Fruit fly (Drosophila melanogaster): ENCODE measurements around the gene ndl.
A peak's percentile ranks its signal among the peaks of the same experiment; 100 is the strongest.

ndl gene

dm6 chr3L:6576709-6577108 lies 26.5 kb downstream of the ndl start (continued):
- TF ChIP-seq CG42726 (GFP tag; IDR thresholded peaks at IDR 0.05; ENCODE audit: partially characterized antibody) (no peak), B-H1 (GFP tag; IDR thresholded peaks at IDR 0.05) (peak; percentile 65), Oli (tag; optimal IDR thresholded peaks at IDR 0.05) (peak; percentile 83), slbo (GFP tag; IDR thresholded peaks at IDR 0.05) (peak; percentile 66), ap (GFP tag; IDR thresholded peaks at IDR 0.05) (0 out of 2 replicates have a peak, but pooled peaks have one; percentile 32), maf-S (GFP tag; optimal IDR thresholded peaks at IDR 0.05) (peak; percentile 7), br (optimal IDR thresholded peaks at IDR 0.05) (no peak), CG12769 (tag; optimal IDR thresholded peaks at IDR 0.05) (peak; percentile 85), BtbVII (GFP tag; optimal IDR thresholded peaks at IDR 0.05) (peak; percentile 49), PHDP (tag; optimal IDR thresholded peaks at IDR 0.05) (peak; percentile 65), Dek (tag; optimal IDR thresholded peaks at IDR 0.05) (no peak), luna (GFP tag; optimal IDR thresholded peaks at IDR 0.05) (no peak), Dfd (GFP tag; optimal IDR thresholded peaks at IDR 0.05) (no peak), CG4854 (GFP tag; optimal IDR thresholded peaks at IDR 0.05) (no peak), ken (GFP tag; IDR thresholded peaks at IDR 0.05) (peak; percentile 63; the same call in 1 of the 3 replicates), eyg (GFP tag; optimal IDR thresholded peaks at IDR 0.05) (peak; percentile 32), CG9876 (GFP tag; optimal IDR thresholded peaks at IDR 0.05) (peak; percentile 34), CG3726 (GFP tag; IDR thresholded peaks at IDR 0.05) (0 out of 3 replicates have a peak, but pooled peaks have one; percentile 19), sens (GFP tag) (peak; percentile 93), pros (GFP tag; optimal IDR thresholded peaks at IDR 0.05) (no peak), CG1647 (GFP tag; optimal IDR thresholded peaks at IDR 0.05) (peak; percentile 29), ro (GFP tag; IDR thresholded peaks at IDR 0.05) (peak; percentile 55; the same call in 1 of the 2 replicates), hth (optimal IDR thresholded peaks at IDR 0.05) (no peak), tll (GFP tag; optimal IDR thresholded peaks at IDR 0.05) (no peak), CG4707 (GFP tag; optimal IDR thresholded peaks at IDR 0.05) (peak; percentile 76), her (GFP tag; optimal IDR thresholded peaks at IDR 0.05) (peak; percentile 54), CG34376 (GFP tag; optimal IDR thresholded peaks at IDR 0.05) (no peak), CG43689 (GFP tag; IDR thresholded peaks at IDR 0.05) (0 out of 2 replicates have a peak, but pooled peaks have one; percentile 28), CG1233 (GFP tag; optimal IDR thresholded peaks at IDR 0.05) (peak; percentile 39), CG15011 (GFP tag; optimal IDR thresholded peaks at IDR 0.05) (peak; percentile 27), CG6272 (GFP tag; IDR thresholded peaks at IDR 0.05) (no peak), CG18011 (GFP tag; optimal IDR thresholded peaks at IDR 0.05) (no peak), CG11504 (tag; optimal IDR thresholded peaks at IDR 0.05) (peak; percentile 82), al (GFP tag; IDR thresholded peaks at IDR 0.05) (no peak), CG11560 (tag; IDR thresholded peaks at IDR 0.05) (peak; percentile 28; the same call in 1 of the 3 replicates), Ada2b (GFP tag; IDR thresholded peaks at IDR 0.05) (peak; percentile 81), CG3847 (GFP tag; IDR thresholded peaks at IDR 0.05) (peak; percentile 54), CG14667 (GFP tag; IDR thresholded peaks at IDR 0.05) (peak; percentile 37), Hmr (GFP tag; optimal IDR thresholded peaks at IDR 0.05) (peak; percentile 46), seq (GFP tag; IDR thresholded peaks at IDR 0.05) (peak; percentile 65), wor (GFP tag; IDR thresholded peaks at IDR 0.05) (peak; percentile 62), CG10147 (GFP tag; optimal IDR thresholded peaks at IDR 0.05) (peak; percentile 31), grau (tag; optimal IDR thresholded peaks at IDR 0.05) (peak; percentile 68), sim (GFP tag; IDR thresholded peaks at IDR 0.05) (no peak), ash1 (GFP tag; optimal IDR thresholded peaks at IDR 0.05) (no peak), toy (GFP tag; IDR thresholded peaks at IDR 0.05) (no peak), CG11085 (GFP tag; IDR thresholded peaks at IDR 0.05) (peak; percentile 39; the same call in 1 of the 2 replicates), pan (optimal IDR thresholded peaks at IDR 0.05) (no peak), pan (GFP tag; optimal IDR thresholded peaks at IDR 0.05 in 1 of 2, IDR thresholded peaks at IDR 0.05 in 1 of 2) (peak in 1 of 2 experiments; percentile 88), CG11456 (GFP tag; IDR thresholded peaks at IDR 0.05) (peak; percentile 45; the same call in 1 of the 3 replicates), sisA (GFP tag; IDR thresholded peaks at IDR 0.05) (peak; percentile 62), CG12942 (GFP tag; optimal IDR thresholded peaks at IDR 0.05) (peak; percentile 25)

Measured in whole organism, embryonic.